Worm (Caenorhabditis elegans) whole organism, young adult: Measurements from ENCODE around the gene C52E2.4.
"Not testable (repeated sequence)": the region's sequence is repeated elsewhere in the genome, so short reads cannot be mapped to it uniquely, and the experiment has no call there.

Source experiments
- C17E4.6 ChIP-seq: fragments of 200-800 bp; sonication (Bioruptor generic); IDR thresholded peaks from 2 replicates; pipeline ENCODE4 v1.3.6; 2022; ENCODE audit warnings: missing genetic modification reagents, missing genetic modification characterization, missing compliant biosample characterization
- D2030.7 ChIP-seq: fragments of 200-800 bp; sonication (Bioruptor generic); IDR thresholded peaks from 2 replicates; pipeline ENCODE4 v1.3.6; 2022; ENCODE audit warnings: missing genetic modification reagents, missing genetic modification characterization, missing compliant biosample characterization
- F55B11.4 ChIP-seq: sonication (generic microtip); optimal IDR thresholded peaks from 2 replicates; lab custom pipeline; 2016; ENCODE audit warnings: missing compliant biosample characterization, missing genetic modification characterization, borderline replicate concordance; ENCODE audit not compliant: insufficient read depth
- Y53G8AR.9 ChIP-seq: fragments of 200-800 bp; sonication (Bioruptor generic); conservative IDR thresholded peaks from 2 replicates; pipeline ENCODE4 v1.3.6; 2022; ENCODE audit warnings: missing genetic modification reagents, missing genetic modification characterization, missing compliant biosample characterization
- aptf-2 ChIP-seq: fragments of 200-800 bp; sonication (Bioruptor generic); conservative IDR thresholded peaks from 2 replicates; pipeline ENCODE4 v1.3.6; 2022; ENCODE audit warnings: missing genetic modification reagents, missing genetic modification characterization, missing compliant biosample characterization
- attf-5 ChIP-seq: fragments of 200-800 bp; sonication (Bioruptor generic); optimal IDR thresholded peaks from 2 replicates; lab custom pipeline; 2018; ENCODE audit warnings: mild to moderate bottlenecking, missing genetic modification characterization, missing compliant biosample characterization
- attf-6 ChIP-seq: fragments of 200-800 bp; sonication (Bioruptor generic); IDR thresholded peaks from 2 replicates; pipeline ENCODE4 v1.3.6; 2022; ENCODE audit warnings: missing genetic modification reagents, missing genetic modification characterization, missing compliant biosample characterization
- bed-2 ChIP-seq: fragments of 200-800 bp; sonication (Bioruptor generic); IDR thresholded peaks from 2 replicates; pipeline ENCODE4 v1.3.6; 2022; ENCODE audit warnings: missing genetic modification reagents, missing genetic modification characterization, missing compliant biosample characterization
- cebp-1 ChIP-seq, 2 experiments: fragments of 200-800 bp in 1 of 2; sonication (Bioruptor generic) in 1 of 2; sonication (generic microtip) in 1 of 2; IDR thresholded peaks in 1 of 2; optimal IDR thresholded peaks in 1 of 2; 2 replicates each; pipeline versions ENCODE4 v1.3.6 to Lab custom; 2017 to 2022; ENCODE audit warnings: missing compliant biosample characterization in 2 of 2, missing genetic modification characterization in 2 of 2, mild to moderate bottlenecking in 1 of 2, missing genetic modification reagents in 1 of 2, moderate library complexity in 1 of 2
- ceh-27 ChIP-seq: fragments of 200-800 bp; sonication (Bioruptor generic); optimal IDR thresholded peaks from 2 replicates; lab custom pipeline; 2018; ENCODE audit warnings: mild to moderate bottlenecking, missing genetic modification characterization, moderate library complexity, missing compliant biosample characterization
- ceh-58 ChIP-seq: fragments of 200-800 bp; sonication (Bioruptor generic); IDR thresholded peaks from 2 replicates; pipeline ENCODE4 v1.3.6; 2022; ENCODE audit warnings: missing genetic modification characterization, missing compliant biosample characterization
- hlh-12 ChIP-seq: sonication (generic microtip); optimal IDR thresholded peaks from 2 replicates; lab custom pipeline; 2016; ENCODE audit warnings: missing genetic modification characterization, missing compliant biosample characterization
- hmg-20 ChIP-seq: fragments of 200-800 bp; sonication (Bioruptor generic); IDR thresholded peaks from 2 replicates; pipeline ENCODE4 v1.3.6; 2022; ENCODE audit warnings: missing genetic modification reagents, missing genetic modification characterization, missing compliant biosample characterization
- hsf-1 ChIP-seq: fragments of 200-800 bp; sonication (Bioruptor generic); IDR thresholded peaks from 2 replicates; pipeline ENCODE4 v1.3.6; 2022; ENCODE audit warnings: missing genetic modification reagents, missing genetic modification characterization, missing compliant biosample characterization
- lag-1 ChIP-seq: fragments of 200-800 bp; sonication (Bioruptor generic); IDR thresholded peaks from 2 replicates; pipeline ENCODE4 v1.3.6; 2022; ENCODE audit warnings: missing genetic modification reagents, missing genetic modification characterization, missing compliant biosample characterization
- mes-4 ChIP-seq: sonication (generic microtip); optimal IDR thresholded peaks from 2 replicates; lab custom pipeline; 2016; ENCODE audit warnings: missing genotype, missing genetic modification characterization, missing compliant biosample characterization
- nhr-27 ChIP-seq: fragments of 200-800 bp; sonication (Bioruptor generic); optimal IDR thresholded peaks from 2 replicates; lab custom pipeline; 2018; ENCODE audit warnings: mild to moderate bottlenecking, missing genetic modification characterization, moderate library complexity, missing compliant biosample characterization
- nhr-80 ChIP-seq: sonication (generic microtip); optimal IDR thresholded peaks from 2 replicates; lab custom pipeline; 2016; ENCODE audit warnings: missing genetic modification characterization, missing compliant biosample characterization
- pbrm-1 ChIP-seq: fragments of 200-800 bp; sonication (Bioruptor generic); IDR thresholded peaks from 2 replicates; pipeline ENCODE4 v1.3.6; 2022; ENCODE audit warnings: missing genetic modification reagents, missing genetic modification characterization, missing compliant biosample characterization
- rcor-1 ChIP-seq: fragments of 200-800 bp; sonication (Bioruptor generic); IDR thresholded peaks from 2 replicates; pipeline ENCODE4 v1.3.6; 2022; ENCODE audit warnings: missing genetic modification reagents, missing genetic modification characterization, missing compliant biosample characterization
- rec-8 ChIP-seq, 2 experiments: sonication (generic microtip); optimal IDR thresholded peaks; 2 replicates each; lab custom pipeline; 2016; ENCODE audit warnings: mild to moderate bottlenecking in 2 of 2, missing genetic modification characterization in 2 of 2, missing genetic modification reagents in 2 of 2, missing genotype in 2 of 2, missing biosample characterization in 1 of 2, missing compliant biosample characterization in 1 of 2, moderate library complexity in 1 of 2
- snpc-1.1 ChIP-seq: sonication (generic microtip); optimal IDR thresholded peaks from 2 replicates; lab custom pipeline; 2017; ENCODE audit warnings: missing genetic modification characterization, mild to moderate bottlenecking, missing compliant biosample characterization, antibody characterized with exemption, moderate library complexity, missing genotype, missing genetic modification reagents; ENCODE audit not compliant: insufficient read depth
- snpc-1.3 ChIP-seq: sonication (generic microtip); optimal IDR thresholded peaks from 2 replicates; lab custom pipeline; 2017; ENCODE audit warnings: missing genetic modification characterization, mild to moderate bottlenecking, missing compliant biosample characterization, antibody characterized with exemption, moderate library complexity, missing genotype, missing genetic modification reagents; ENCODE audit not compliant: insufficient read depth
- snpc-4 ChIP-seq, 5 experiments: fragments of 150-350 bp in 1 of 5; sonication (generic microtip) in 4 of 5; optimal IDR thresholded peaks; 2 replicates each; lab custom pipeline; 2014 to 2018; ENCODE audit warnings: missing genetic modification characterization in 5 of 5, missing biosample characterization in 3 of 5, antibody characterized with exemption in 2 of 5, mild to moderate bottlenecking in 2 of 5, missing compliant biosample characterization in 2 of 5, missing genotype in 2 of 5, moderate library complexity in 2 of 5, missing genetic modification reagents in 1 of 5
- tbp1 ChIP-seq: fragments of 200-800 bp; sonication (Bioruptor generic); optimal IDR thresholded peaks from 2 replicates; lab custom pipeline; 2018; ENCODE audit warnings: mild to moderate bottlenecking, missing genetic modification characterization, missing compliant biosample characterization
- unc-130 ChIP-seq: sonication (generic microtip); optimal IDR thresholded peaks from 2 replicates; lab custom pipeline; 2016; ENCODE audit warnings: missing genetic modification reagents, missing genetic modification characterization, missing compliant biosample characterization
- xnd-1 ChIP-seq: sonication (generic microtip); optimal IDR thresholded peaks from 2 replicates; lab custom pipeline; 2016; ENCODE audit warnings: missing genotype, missing genetic modification reagents, missing genetic modification characterization, missing compliant biosample characterization
- ztf-6 ChIP-seq: fragments of 200-800 bp; sonication (Bioruptor generic); IDR thresholded peaks from 2 replicates; pipeline ENCODE4 v1.3.6; 2022; ENCODE audit warnings: missing genetic modification reagents, missing genetic modification characterization, missing compliant biosample characterization

Gene C52E2.4

DNA sequence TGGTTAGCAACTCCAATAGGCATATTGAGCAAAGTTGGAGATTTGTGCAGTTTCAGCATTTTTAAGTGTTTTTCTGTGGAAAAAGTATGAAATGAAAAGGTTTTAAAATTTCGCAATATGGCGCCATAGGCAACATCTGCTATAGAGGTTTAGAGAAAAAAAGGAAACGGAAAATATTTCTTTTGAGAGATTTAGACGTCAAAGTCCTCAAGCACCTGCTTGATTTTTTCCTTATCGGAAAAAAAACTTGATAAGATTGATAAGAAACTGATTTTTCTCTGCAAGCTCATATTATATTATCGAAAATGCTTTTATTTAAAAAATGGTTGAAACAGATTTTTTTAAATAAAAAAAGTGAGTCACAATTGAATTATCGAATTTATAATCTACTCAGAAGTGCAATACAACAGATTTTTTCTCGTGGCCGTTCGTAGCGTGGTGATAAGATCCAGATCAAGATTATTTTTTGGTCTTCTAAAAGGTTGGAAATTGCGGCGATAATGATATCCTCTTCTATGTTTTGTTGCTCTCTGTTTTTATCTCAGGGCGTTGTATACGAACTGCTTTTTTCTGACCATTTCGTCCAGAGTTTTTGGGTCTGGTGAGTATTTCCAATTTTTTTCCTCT is 22.9 kb upstream of the C52E2.4 start, which contains the start of gene fbxc-19 (continued):
- TF ChIP-seq snpc-4 (GFP tag; optimal IDR thresholded peaks at IDR 0.05; lab: Kevin White, UChicago) (no peak), snpc-4 (tag; optimal IDR thresholded peaks at IDR 0.05; lab: Kevin White, UChicago) (no peak), attf-6 (GFP tag; lab: Robert Waterston, UW) (no peak), hmg-20 (GFP tag; lab: Robert Waterston, UW) (no peak), xnd-1 (tag; lab: Kevin White, UChicago) (no peak), C17E4.6 (GFP tag; lab: Robert Waterston, UW) (no peak), rec-8 (tag; optimal IDR thresholded peaks at IDR 0.05; lab: Kevin White, UChicago) (no peak), snpc-1.1 (no peak), cebp-1 (GFP tag; IDR thresholded peaks at IDR 0.05; lab: Robert Waterston, UW) (peak; percentile 99), cebp-1 (tag; optimal IDR thresholded peaks at IDR 0.05; lab: Kevin White, UChicago) (peak; percentile 100), aptf-2 (GFP tag; lab: Robert Waterston, UW) (no peak), hlh-12 (tag; lab: Kevin White, UChicago) (no peak), attf-5 (GFP tag; lab: Kevin White, UChicago) (peak; percentile 88), ceh-27 (GFP tag; lab: Kevin White, UChicago) (no peak), F55B11.4 (tag; lab: Kevin White, UChicago) (no peak), lag-1 (GFP tag; lab: Robert Waterston, UW) (no peak), rcor-1 (GFP tag; lab: Robert Waterston, UW) (no peak)

DNA sequence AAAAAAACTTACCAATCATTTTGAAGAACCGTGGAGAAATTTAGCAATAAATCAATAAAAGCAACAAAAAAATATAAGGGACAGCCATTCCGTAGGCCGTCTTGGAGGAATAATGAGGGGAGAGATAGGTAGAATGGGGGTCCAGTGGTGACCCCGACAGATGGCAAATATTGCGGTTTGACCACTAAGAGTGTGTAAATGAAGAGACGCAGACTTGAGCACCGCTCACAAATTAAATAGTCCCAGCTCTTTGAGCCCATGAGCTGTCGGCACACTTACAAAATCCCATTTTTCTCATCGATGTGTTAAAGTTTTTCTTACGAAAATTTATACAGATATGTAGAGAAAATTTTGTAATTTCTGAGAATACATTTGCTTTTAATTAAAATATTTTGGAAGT is 22.2 kb upstream of the C52E2.4 start, which contains the start of gene fbxa-3:
TSS of gene fbxa-3 (minus strand) at position 101 of the 400 bp plus-strand sequence.
- TF ChIP-seq ztf-6 (GFP tag; lab: Robert Waterston, UW) (no peak), nhr-27 (tag; lab: Kevin White, UChicago) (no peak), mes-4 (no peak), hsf-1 (GFP tag; lab: Robert Waterston, UW) (no peak), unc-130 (GFP tag; lab: Kevin White, UChicago) (no peak), ceh-58 (GFP tag; lab: Robert Waterston, UW) (no peak), D2030.7 (GFP tag; lab: Robert Waterston, UW) (no peak)
- TF ChIP-seq, all 124 proteins: peak for 0

ce11 chrII:1823597-1823996 is 19.3 kb upstream of the C52E2.4 start:
- TF ChIP-seq nhr-80 (tag; lab: Kevin White, UChicago): peak; percentile 27
- TF ChIP-seq, all 124 proteins: peak for 1; not testable (repeated sequence) for 123

DNA sequence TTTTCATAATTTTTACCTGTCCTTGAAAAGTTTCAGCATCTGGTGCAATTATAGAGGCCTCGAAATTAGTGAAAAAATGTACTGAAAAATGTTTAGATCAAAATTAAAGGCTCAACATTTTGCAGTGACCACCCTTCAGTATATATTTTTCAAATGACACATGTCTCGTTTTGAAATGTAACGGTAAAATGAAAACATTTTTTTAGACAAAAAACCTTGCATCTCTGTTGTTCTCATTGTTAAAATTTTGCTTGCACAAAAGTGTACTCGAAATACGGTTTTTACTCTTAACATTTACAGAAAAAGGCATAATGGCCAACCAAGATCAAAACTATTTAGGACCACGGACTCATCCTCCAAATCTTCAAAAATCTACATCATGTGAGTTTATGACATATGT is 18.6 kb upstream of the C52E2.4 start, which contains the start of gene math-41:
TSS of gene math-41 (plus strand) at position 301 of the 400 bp plus-strand sequence.
- not testable (repeated sequence) for TF ChIP-seq Y53G8AR.9 (GFP tag; lab: Robert Waterston, UW); snpc-1.3; bed-2

DNA sequence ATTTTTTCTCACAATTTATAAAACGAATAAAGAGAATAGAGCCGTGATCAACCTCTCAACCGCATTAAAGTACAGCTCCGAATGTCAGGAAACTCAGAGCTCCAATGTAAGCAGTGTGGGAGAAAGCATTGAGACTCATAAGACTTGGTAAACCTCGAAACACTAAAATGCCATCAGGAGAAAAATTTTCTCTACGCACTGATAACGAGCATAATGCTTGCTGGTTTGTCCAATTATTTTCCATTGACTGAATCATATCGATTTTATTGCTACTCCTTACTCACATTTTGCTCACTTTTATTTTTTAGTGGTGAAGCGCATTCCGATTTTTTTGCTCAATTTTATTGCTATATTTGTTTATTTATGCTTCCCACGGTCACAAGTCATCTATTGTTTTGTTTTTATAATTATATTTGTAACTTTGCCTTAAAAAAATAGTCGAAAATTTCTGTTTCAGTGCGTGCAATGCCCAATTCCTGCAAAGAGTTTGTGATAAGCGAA is 12.7 kb upstream of the C52E2.4 start, which contains the start of gene math-40:
TSS of gene math-40 (plus strand) at position 451 of the 501 bp plus-strand sequence.
- peak; percentile 48 for TF ChIP-seq nhr-80 (tag; lab: Kevin White, UChicago)
- TF ChIP-seq pbrm-1: no peak
- no peak for TF ChIP-seq tbp1
